Worm (Caenorhabditis elegans) whole organism, midembryonic: ENCODE measurements around the gene ntl-3.

ENCODE experiments used
- T22C8.4 ChIP-seq: fragments of 200-800 bp; sonication (Bioruptor generic); IDR thresholded peaks from 2 replicates; pipeline ENCODE4 v1.3.6; 2022; ENCODE audit warnings: missing genetic modification characterization, missing compliant biosample characterization
- cog-1 ChIP-seq: sonication (generic microtip); optimal IDR thresholded peaks from 2 replicates; lab custom pipeline; 2016; ENCODE audit warnings: missing genetic modification characterization, missing compliant biosample characterization
- flt-1 ChIP-seq: fragments of 200-800 bp; sonication (Bioruptor generic); IDR thresholded peaks from 2 replicates; pipeline ENCODE4 v1.3.6; 2022; ENCODE audit warnings: missing genetic modification characterization, missing compliant biosample characterization
- klf-2 ChIP-seq: fragments of 200-800 bp; sonication (Bioruptor generic); conservative IDR thresholded peaks from 2 replicates; pipeline ENCODE4 v1.3.6; 2022; ENCODE audit warnings: missing genetic modification reagents, missing genetic modification characterization, missing compliant biosample characterization
- med-1 ChIP-seq: sonication (generic microtip); optimal IDR thresholded peaks from 2 replicates; lab custom pipeline; 2017; ENCODE audit warnings: missing genetic modification characterization, mild to moderate bottlenecking, missing compliant biosample characterization, antibody characterized with exemption, missing genetic modification reagents; ENCODE audit not compliant: insufficient read depth
- tab-1 ChIP-seq: fragments of 200-800 bp; sonication (Bioruptor generic); IDR thresholded peaks from 2 replicates; pipeline ENCODE4 v1.3.6; 2022; ENCODE audit warnings: missing genetic modification characterization, missing compliant biosample characterization
- ztf-23 ChIP-seq: fragments of 200-800 bp; sonication (Bioruptor generic); IDR thresholded peaks from 2 replicates; pipeline ENCODE4 v1.3.6; 2022; ENCODE audit warnings: missing genetic modification reagents, missing genetic modification characterization, missing compliant biosample characterization
- ztf-29 ChIP-seq: fragments of 200-800 bp; sonication (Bioruptor generic); IDR thresholded peaks from 2 replicates; pipeline ENCODE4 v1.3.6; 2022; ENCODE audit warnings: missing genetic modification reagents, missing genetic modification characterization, missing compliant biosample characterization

DNA sequence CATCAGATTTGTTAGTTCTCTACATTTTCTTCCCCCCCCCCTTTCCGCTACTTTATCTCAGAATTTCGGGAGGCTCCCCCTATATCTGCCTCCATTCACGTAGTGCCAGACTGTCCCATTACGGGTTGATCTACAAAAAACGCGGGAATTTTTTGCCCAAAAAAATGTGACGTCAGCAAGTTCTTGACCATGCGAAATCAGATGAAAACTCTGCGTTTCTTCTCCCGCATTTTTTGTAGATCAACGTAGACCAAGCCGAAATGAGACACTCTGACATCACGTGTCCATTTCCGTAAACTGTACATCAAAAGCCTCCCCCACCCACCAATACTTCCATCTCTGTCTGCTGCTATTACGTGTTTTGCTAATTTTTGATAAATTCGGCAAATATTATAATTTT lies 21.7 kb downstream of the ntl-3 start:
- TF ChIP-seq tab-1 (GFP tag; lab: Robert Waterston, UW) (no peak), flt-1 (no peak), med-1 (GFP tag; lab: Kevin White, UChicago) (no peak), ztf-23 (GFP tag; lab: Robert Waterston, UW) (no peak), T22C8.4 (no peak), klf-2 (no peak), cog-1 (no peak), ztf-29 (GFP tag; lab: Robert Waterston, UW) (no peak)
